Worm (Caenorhabditis elegans): ENCODE data around the gene C33F10.12.
"Not testable (repeated sequence)": the region's sequence is repeated elsewhere in the genome, so short reads cannot be mapped to it uniquely, and the experiment has no call there.

Gene C33F10.12

DNA sequence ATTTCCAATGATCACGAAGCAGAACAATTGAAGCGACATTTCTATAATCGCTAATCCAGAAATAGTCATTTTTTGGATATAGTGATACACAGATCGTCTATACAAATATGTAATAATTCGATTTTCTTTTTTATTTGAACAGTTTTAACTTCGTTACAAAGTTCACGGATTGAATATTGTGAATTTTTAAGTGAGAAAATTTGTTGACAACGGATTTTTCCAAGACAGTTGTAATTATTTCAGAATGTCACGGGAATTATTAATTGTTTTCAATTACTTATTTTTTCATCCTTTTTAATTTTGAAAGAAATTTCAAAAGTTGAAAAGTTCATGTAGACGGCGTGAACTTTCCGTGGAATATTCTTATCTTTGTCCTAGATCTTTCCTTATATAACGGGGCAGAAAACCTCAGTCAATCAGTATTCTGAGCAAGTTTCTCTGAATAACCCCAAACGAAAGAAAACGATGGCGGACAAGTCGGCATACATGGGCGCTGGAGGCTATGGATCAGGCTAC, 4.6 kb upstream of the C33F10.12 start, which contains the start of the genes T23B7.2 and nspd-4:
Gene T23B7.2 (minus strand): TSS at position 101 of the 516 bp plus-strand sequence.
Gene nspd-4 (plus strand): TSS at position 466 of the 516 bp plus-strand sequence.
- not testable (repeated sequence) for TF ChIP-seq F52B5.7 (tag; optimal IDR thresholded peaks at IDR 0.05); tbx-9 (tag; optimal IDR thresholded peaks at IDR 0.05; ENCODE audit: borderline replicate concordance); ztf-3 (GFP tag; optimal IDR thresholded peaks at IDR 0.05)

DNA sequence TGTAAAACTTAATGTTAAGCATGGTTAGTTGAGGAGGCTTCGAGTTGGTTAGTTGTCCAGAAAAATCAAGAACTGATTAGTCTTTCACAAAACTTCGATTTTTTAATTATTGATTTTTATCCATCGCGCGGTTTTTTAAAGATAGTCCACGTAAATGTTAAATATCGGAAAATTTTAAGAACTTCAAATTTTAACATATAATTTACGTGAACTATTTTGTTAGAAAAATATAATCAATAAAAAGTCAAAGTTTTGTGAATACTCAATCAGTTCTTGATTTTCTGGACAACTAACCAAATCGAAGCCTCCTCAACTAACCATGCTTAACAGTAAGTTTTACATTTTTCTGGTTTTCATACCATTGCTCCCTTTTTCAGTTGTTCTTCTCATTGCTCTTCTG, 2.8 kb downstream of the C33F10.12 start, which contains the start of the genes C33F10.11 and C33F10.1:
Gene C33F10.11 (minus strand): TSS at position 101 of the 400 bp plus-strand sequence.
Gene C33F10.1 (plus strand): TSS at position 263 of the 400 bp plus-strand sequence.
- TF ChIP-seq F57A8.1 (GFP tag; optimal IDR thresholded peaks at IDR 0.05) (no peak), aptf-2 (GFP tag; conservative IDR thresholded peaks at IDR 0.05) (no peak), tbp1 (GFP tag; optimal IDR thresholded peaks at IDR 0.05) (no peak), zfh-2 (GFP tag; conservative IDR thresholded peaks at IDR 0.05) (no peak), hlh-12 (tag; optimal IDR thresholded peaks at IDR 0.05) (no peak)

DNA sequence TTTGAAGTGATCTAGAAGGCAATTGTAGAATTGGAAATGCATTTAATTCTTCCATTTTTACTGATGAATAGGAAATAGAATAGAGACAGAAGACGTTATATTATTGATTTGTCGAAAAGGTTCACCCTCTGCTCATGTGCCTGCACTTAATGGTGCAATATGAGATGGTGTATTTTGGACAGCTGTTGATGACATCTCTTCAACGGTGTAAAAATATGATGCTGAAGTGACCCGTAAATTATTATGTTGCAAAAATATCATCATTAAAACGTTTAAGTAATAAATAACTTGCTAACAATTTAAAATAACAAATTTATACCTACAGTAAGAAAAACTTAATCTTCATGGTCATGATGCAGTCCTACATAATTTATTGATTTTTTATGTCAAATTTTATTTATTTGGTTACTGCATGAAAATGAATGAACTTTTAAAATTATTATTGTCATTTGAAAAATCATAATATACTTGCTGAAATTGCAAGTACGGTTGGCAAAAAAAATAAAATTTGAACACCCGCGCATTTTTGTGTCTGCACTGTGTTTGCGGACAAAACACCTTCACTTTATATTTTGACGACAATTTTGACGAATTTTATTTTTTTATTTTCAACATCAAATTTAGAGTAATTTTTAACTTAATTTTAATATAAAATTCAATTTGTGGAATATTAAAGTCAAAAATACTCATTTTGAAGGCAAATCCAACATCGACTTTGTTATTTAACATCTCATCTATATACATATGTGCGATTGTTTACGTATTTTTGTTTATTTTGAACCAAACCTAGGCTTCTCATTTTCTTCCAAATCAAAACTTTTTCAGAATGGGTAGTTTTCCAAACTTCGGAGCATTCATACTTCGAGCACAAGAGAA, 9.6 kb downstream of the C33F10.12 start, which contains the start of the genes fbxb-88 and tbck-1:
Gene fbxb-88 (minus strand): TSS at position 151 of the 876 bp plus-strand sequence.
Gene tbck-1 (plus strand): TSS at position 826 of the 876 bp plus-strand sequence.
- peak; percentile 44 for TF ChIP-seq attf-5 (GFP tag; optimal IDR thresholded peaks at IDR 0.05)
- no peak for TF ChIP-seq ama-1 (optimal IDR thresholded peaks at IDR 0.05)
- TF ChIP-seq ama-1 (GFP tag; optimal IDR thresholded peaks at IDR 0.05), result no peak
- TF ChIP-seq gei-17 (GFP tag; optimal IDR thresholded peaks at IDR 0.05), result no peak
- TF ChIP-seq lsl-1 (GFP tag; optimal IDR thresholded peaks at IDR 0.05), result no peak
- peak; percentile 4 to 88 (median 33) for TF ChIP-seq lin-35 (GFP tag; optimal IDR thresholded peaks at IDR 0.05)
- TF ChIP-seq F49E8.2 (tag; optimal IDR thresholded peaks at IDR 0.05; ENCODE audit: insufficient read depth), result no peak
- TF ChIP-seq lin-54 (GFP tag; optimal IDR thresholded peaks at IDR 0.05), result peak; percentile 96
- no peak for TF ChIP-seq ceh-100 (GFP tag; IDR thresholded peaks at IDR 0.05)
- no peak for TF ChIP-seq Y79H2A.3 (GFP tag; conservative IDR thresholded peaks at IDR 0.05)
- TF ChIP-seq egl-44 (GFP tag; IDR thresholded peaks at IDR 0.05), result no peak
- TF ChIP-seq dpl-1 (GFP tag; optimal IDR thresholded peaks at IDR 0.05), result peak; percentile 83
- no peak for TF ChIP-seq nhr-120 (GFP tag; IDR thresholded peaks at IDR 0.05)
- TF ChIP-seq xnd-1 (tag; optimal IDR thresholded peaks at IDR 0.05), result no peak
- no peak for TF ChIP-seq lsy-27 (tag; optimal IDR thresholded peaks at IDR 0.05; ENCODE audit: borderline replicate concordance, insufficient read depth)
- TF ChIP-seq efl-1 (GFP tag; optimal IDR thresholded peaks at IDR 0.05), result peak; percentile 76
- TF ChIP-seq madf-8 (GFP tag; conservative IDR thresholded peaks at IDR 0.05), result no peak
- TF ChIP-seq ztf-25 (GFP tag; IDR thresholded peaks at IDR 0.05), result no peak
- TF ChIP-seq F39B2.1 (GFP tag; IDR thresholded peaks at IDR 0.05), result no peak
- TF ChIP-seq tlf-1 (GFP tag; optimal IDR thresholded peaks at IDR 0.05), result no peak
- TF ChIP-seq ceh-40 (GFP tag; IDR thresholded peaks at IDR 0.05), result no peak
- no peak for TF ChIP-seq F52B5.7 (tag; optimal IDR thresholded peaks at IDR 0.05)
- TF ChIP-seq attf-3 (GFP tag; conservative IDR thresholded peaks at IDR 0.05), result no peak
- TF ChIP-seq rec-8 (tag; optimal IDR thresholded peaks at IDR 0.05), result no peak
- TF ChIP-seq ets-4 (GFP tag; optimal IDR thresholded peaks at IDR 0.05), result no peak
- no peak for TF ChIP-seq snpc-4 (GFP tag; optimal IDR thresholded peaks at IDR 0.05)
- TF ChIP-seq snpc-4 (tag; optimal IDR thresholded peaks at IDR 0.05), result no peak
- TF ChIP-seq nhr-80 (tag; optimal IDR thresholded peaks at IDR 0.05), result no peak
- no peak for TF ChIP-seq Y95B8A.8 (GFP tag; IDR thresholded peaks at IDR 0.05)
- no peak for TF ChIP-seq nfya-1 (tag; optimal IDR thresholded peaks at IDR 0.05; ENCODE audit: borderline replicate concordance, insufficient read depth)
- no peak for TF ChIP-seq akir-1 (GFP tag; optimal IDR thresholded peaks at IDR 0.05)
- TF ChIP-seq cebp-2 (GFP tag; IDR thresholded peaks at IDR 0.05), result no peak
- no peak for TF ChIP-seq madf-3 (GFP tag; IDR thresholded peaks at IDR 0.05)
